Fruit fly (Drosophila melanogaster) whole organism, embryonic: Measurements from ENCODE around the gene how.

Source experiments
- Atf-2 ChIP-seq: fragments of 200-800 bp; sonication (Bioruptor generic); optimal IDR thresholded peaks from 2 replicates; lab custom pipeline; 2016; ENCODE audit warnings: missing biosample characterization, missing genetic modification characterization
- BEAF-32 ChIP-seq: fragments of 200-800 bp; sonication (Bioruptor generic); optimal IDR thresholded peaks from 3 replicates; lab custom pipeline; 2017; ENCODE audit warnings: missing biosample characterization, missing genetic modification characterization, mild to moderate bottlenecking, moderate library complexity, missing genetic modification reagents
- CG10209 ChIP-seq: fragments of 200-800 bp; sonication (Bioruptor generic); optimal IDR thresholded peaks from 3 replicates; lab custom pipeline; 2017; ENCODE audit warnings: missing biosample characterization, mild to moderate bottlenecking, missing genetic modification characterization, missing genetic modification reagents
- CG11456 ChIP-seq: fragments of 200-800 bp; sonication (Bioruptor generic); IDR thresholded peaks from 3 replicates; pipeline ENCODE4 v1.3.6; 2022; ENCODE audit warnings: missing biosample characterization, missing genetic modification characterization
- CG11504 ChIP-seq: fragments of 200-800 bp; sonication (Bioruptor generic); optimal IDR thresholded peaks from 3 replicates; lab custom pipeline; 2019; ENCODE audit warnings: missing biosample characterization, mild to moderate bottlenecking, missing genetic modification characterization, moderate library complexity
- CG12219 ChIP-seq: fragments of 200-800 bp; sonication (Bioruptor generic); optimal IDR thresholded peaks from 3 replicates; lab custom pipeline; 2018; ENCODE audit warnings: missing biosample characterization, mild to moderate bottlenecking, missing genetic modification characterization
- CG12769 ChIP-seq: fragments of 200-800 bp; sonication (Bioruptor generic); optimal IDR thresholded peaks from 2 replicates; lab custom pipeline; 2019; ENCODE audit warnings: missing biosample characterization, mild to moderate bottlenecking, missing genetic modification characterization, moderate library complexity
- CG12942 ChIP-seq: fragments of 200-800 bp; sonication (Bioruptor generic); optimal IDR thresholded peaks from 3 replicates; lab custom pipeline; 2016; ENCODE audit warnings: missing biosample characterization, missing genetic modification characterization
- CG13123 ChIP-seq: fragments of 200-800 bp; sonication (Bioruptor generic); optimal IDR thresholded peaks from 2 replicates; lab custom pipeline; 2016; ENCODE audit warnings: missing biosample characterization, missing genetic modification characterization
- CG1603 ChIP-seq: fragments of 200-800 bp; sonication (Bioruptor generic); optimal IDR thresholded peaks from 2 replicates; lab custom pipeline; 2019; ENCODE audit warnings: missing biosample characterization, mild to moderate bottlenecking, missing genetic modification characterization, moderate library complexity
- CG17385 ChIP-seq: fragments of 200-800 bp; sonication (Bioruptor generic); optimal IDR thresholded peaks from 3 replicates; lab custom pipeline; 2018; ENCODE audit warnings: missing biosample characterization, mild to moderate bottlenecking, missing genetic modification characterization
- CG1792 ChIP-seq: fragments of 200-800 bp; sonication (Bioruptor generic); optimal IDR thresholded peaks from 2 replicates; lab custom pipeline; 2016; ENCODE audit warnings: missing biosample characterization, missing genetic modification characterization
- CG18764 ChIP-seq: fragments of 200-800 bp; sonication (Bioruptor generic); optimal IDR thresholded peaks from 3 replicates; lab custom pipeline; 2016; ENCODE audit warnings: missing biosample characterization, missing genetic modification characterization
- CG30020 ChIP-seq: fragments of 200-800 bp; optimal IDR thresholded peaks from 2 replicates; lab custom pipeline; 2019; ENCODE audit warnings: missing biosample characterization, mild to moderate bottlenecking, missing genetic modification characterization, moderate library complexity
- CG3163 ChIP-seq: fragments of 200-800 bp; sonication (Bioruptor generic); optimal IDR thresholded peaks from 3 replicates; lab custom pipeline; 2016; ENCODE audit warnings: missing biosample characterization, missing genetic modification characterization
- CG32772 ChIP-seq: fragments of 200-800 bp; sonication (Bioruptor generic); IDR thresholded peaks from 2 replicates; pipeline ENCODE4 v1.3.6; 2022; ENCODE audit warnings: missing biosample characterization, missing genetic modification characterization
- CG3995 ChIP-seq: fragments of 200-800 bp; sonication (Bioruptor generic); optimal IDR thresholded peaks from 3 replicates; lab custom pipeline; 2016; ENCODE audit warnings: missing biosample characterization, missing genetic modification characterization
- CG6175 ChIP-seq: fragments of 200-800 bp; sonication (Bioruptor generic); IDR thresholded peaks from 3 replicates; pipeline ENCODE4 v1.3.6; 2022; ENCODE audit warnings: missing biosample characterization, missing genetic modification characterization
- CG6791 ChIP-seq: fragments of 200-800 bp; sonication (Bioruptor generic); IDR thresholded peaks from 3 replicates; pipeline ENCODE4 v1.3.6; 2022; ENCODE audit warnings: missing biosample characterization, missing genetic modification characterization; ENCODE audit not compliant: partially characterized antibody
- CG7928 ChIP-seq: fragments of 200-800 bp; sonication (Bioruptor generic); optimal IDR thresholded peaks from 2 replicates; lab custom pipeline; 2017; ENCODE audit warnings: missing biosample characterization, mild to moderate bottlenecking, missing genetic modification characterization
- CG7987 ChIP-seq: fragments of 200-800 bp; sonication (Bioruptor generic); optimal IDR thresholded peaks from 2 replicates; lab custom pipeline; 2018; ENCODE audit warnings: missing biosample characterization, mild to moderate bottlenecking, missing genetic modification characterization, moderate library complexity
- CG8765 ChIP-seq: fragments of 200-800 bp; sonication (Bioruptor generic); IDR thresholded peaks from 2 replicates; pipeline ENCODE4 v1.3.6; 2022; ENCODE audit warnings: missing biosample characterization, missing genetic modification characterization
- CG8924 ChIP-seq: fragments of 200-800 bp; optimal IDR thresholded peaks from 3 replicates; lab custom pipeline; 2019; ENCODE audit warnings: missing biosample characterization, mild to moderate bottlenecking, missing genetic modification characterization, moderate library complexity
- D19A ChIP-seq: fragments of 200-800 bp; optimal IDR thresholded peaks from 3 replicates; lab custom pipeline; 2019; ENCODE audit warnings: missing biosample characterization, mild to moderate bottlenecking, missing genetic modification characterization, moderate library complexity
- Deaf1 ChIP-seq: fragments of 200-800 bp; optimal IDR thresholded peaks from 3 replicates; lab custom pipeline; 2019; ENCODE audit warnings: missing biosample characterization, mild to moderate bottlenecking, missing genetic modification characterization, moderate library complexity
- Doc2 ChIP-seq: fragments of 200-800 bp; sonication (Bioruptor generic); IDR thresholded peaks from 2 replicates; pipeline ENCODE4 v1.3.6; 2022; ENCODE audit warnings: missing biosample characterization, missing genetic modification characterization
- Drgx ChIP-seq: fragments of 200-800 bp; sonication (Bioruptor generic); IDR thresholded peaks from 2 replicates; pipeline ENCODE4 v1.3.6; 2022; ENCODE audit warnings: missing biosample characterization, missing genetic modification characterization
- H2.0 ChIP-seq: fragments of 200-800 bp; sonication (Bioruptor generic); IDR thresholded peaks from 2 replicates; pipeline ENCODE4 v1.3.6; 2022; ENCODE audit warnings: missing biosample characterization, missing genetic modification characterization
- HLH54F ChIP-seq: fragments of 200-800 bp; sonication (Bioruptor generic); optimal IDR thresholded peaks from 3 replicates; lab custom pipeline; 2016; ENCODE audit warnings: missing biosample characterization, missing genetic modification characterization
- Nf-YB ChIP-seq: fragments of 200-800 bp; sonication (Bioruptor generic); optimal IDR thresholded peaks from 3 replicates; lab custom pipeline; 2019; ENCODE audit warnings: missing biosample characterization, mild to moderate bottlenecking, missing genetic modification characterization, moderate library complexity
- Ptx1 ChIP-seq: fragments of 200-800 bp; sonication (Bioruptor generic); IDR thresholded peaks from 2 replicates; pipeline ENCODE4 v1.3.6; 2022; ENCODE audit warnings: missing biosample characterization, missing genetic modification characterization
- Rx ChIP-seq: fragments of 200-800 bp; sonication (Bioruptor generic); IDR thresholded peaks from 2 replicates; pipeline ENCODE4 v1.3.6; 2022; ENCODE audit warnings: missing biosample characterization, missing genetic modification characterization
- Side ChIP-seq: fragments of 200-800 bp; sonication (Bioruptor generic); optimal IDR thresholded peaks from 2 replicates; lab custom pipeline; 2016; ENCODE audit warnings: missing biosample characterization, missing genetic modification characterization
- Spps ChIP-seq: fragments of 200-800 bp; sonication (Bioruptor generic); optimal IDR thresholded peaks from 2 replicates; lab custom pipeline; 2018; ENCODE audit warnings: missing biosample characterization, mild to moderate bottlenecking, missing genetic modification characterization
- Sry-δ ChIP-seq: fragments of 200-800 bp; sonication (Bioruptor generic); optimal IDR thresholded peaks from 2 replicates; lab custom pipeline; 2016; ENCODE audit warnings: missing biosample characterization, missing genetic modification characterization
- ab ChIP-seq: fragments of 200-800 bp; sonication (Bioruptor generic); optimal IDR thresholded peaks from 2 replicates; lab custom pipeline; 2016; ENCODE audit warnings: missing biosample characterization, missing genetic modification characterization
- bowl ChIP-seq: fragments of 200-800 bp; sonication (Bioruptor generic); IDR thresholded peaks from 2 replicates; pipeline ENCODE4 v1.3.6; 2022; ENCODE audit warnings: missing biosample characterization, missing genetic modification characterization
- cas ChIP-seq: fragments of 200-800 bp; sonication (Bioruptor generic); IDR thresholded peaks from 2 replicates; pipeline ENCODE4 v1.3.6; 2022; ENCODE audit warnings: missing biosample characterization, missing genetic modification characterization
- cg ChIP-seq: fragments of 200-800 bp; sonication (Bioruptor generic); optimal IDR thresholded peaks from 3 replicates; lab custom pipeline; 2019; ENCODE audit warnings: missing biosample characterization, mild to moderate bottlenecking, missing genetic modification characterization, moderate library complexity
- chinmo ChIP-seq: fragments of 200-800 bp; sonication (Bioruptor generic); IDR thresholded peaks from 4 replicates; pipeline ENCODE4 v1.3.6; 2022; ENCODE audit warnings: missing biosample characterization, missing genetic modification characterization; ENCODE audit not compliant: partially characterized antibody
- dimm ChIP-seq: fragments of 200-800 bp; sonication (Bioruptor generic); IDR thresholded peaks from 2 replicates; pipeline ENCODE4 v1.3.6; 2022; ENCODE audit warnings: missing biosample characterization, missing genetic modification characterization
- ems ChIP-seq: fragments of 200-800 bp; sonication (Bioruptor generic); optimal IDR thresholded peaks from 3 replicates; lab custom pipeline; 2016; ENCODE audit warnings: missing biosample characterization, missing genetic modification characterization
- fd3F ChIP-seq: fragments of 200-800 bp; sonication (Bioruptor generic); optimal IDR thresholded peaks from 2 replicates; lab custom pipeline; 2018; ENCODE audit warnings: missing biosample characterization, mild to moderate bottlenecking, missing genetic modification characterization, moderate library complexity
- ftz-f1 ChIP-seq: fragments of 200-800 bp; sonication (Bioruptor generic); optimal IDR thresholded peaks from 2 replicates; lab custom pipeline; 2016; ENCODE audit warnings: missing biosample characterization, missing genetic modification characterization
- gsb ChIP-seq: fragments of 200-800 bp; sonication (Bioruptor generic); IDR thresholded peaks from 2 replicates; pipeline ENCODE4 v1.3.6; 2022; ENCODE audit warnings: missing biosample characterization, missing genetic modification characterization
- jigr1 ChIP-seq: fragments of 200-800 bp; sonication (Bioruptor generic); IDR thresholded peaks from 3 replicates; pipeline ENCODE4 v1.3.6; 2022; ENCODE audit warnings: missing biosample characterization, missing genetic modification characterization
- lilli ChIP-seq: fragments of 200-800 bp; sonication (Bioruptor generic); optimal IDR thresholded peaks from 3 replicates; lab custom pipeline; 2016; ENCODE audit warnings: missing biosample characterization, missing genetic modification characterization
- luna ChIP-seq: fragments of 200-800 bp; sonication (Bioruptor generic); optimal IDR thresholded peaks from 2 replicates; lab custom pipeline; 2016; ENCODE audit warnings: missing biosample characterization, missing genetic modification characterization
- p53 ChIP-seq: fragments of 200-800 bp; sonication (Bioruptor generic); optimal IDR thresholded peaks from 2 replicates; lab custom pipeline; 2016; ENCODE audit warnings: missing biosample characterization, missing genetic modification characterization
- pita ChIP-seq: fragments of 200-800 bp; sonication (Bioruptor generic); optimal IDR thresholded peaks from 2 replicates; lab custom pipeline; 2017; ENCODE audit warnings: missing biosample characterization, mild to moderate bottlenecking, missing genetic modification characterization
- slbo ChIP-seq: fragments of 200-800 bp; sonication (Bioruptor generic); IDR thresholded peaks from 2 replicates; pipeline ENCODE4 v1.3.6; 2022; ENCODE audit warnings: missing biosample characterization, missing genetic modification characterization
- tx ChIP-seq: fragments of 200-800 bp; sonication (Bioruptor generic); optimal IDR thresholded peaks from 2 replicates; lab custom pipeline; 2016; ENCODE audit warnings: missing biosample characterization, missing genetic modification characterization
- vfl ChIP-seq: fragments of 200-800 bp; sonication (Bioruptor generic); optimal IDR thresholded peaks from 2 replicates; lab custom pipeline; 2016; ENCODE audit warnings: missing biosample characterization, missing genetic modification characterization

Gene how

dm6 chr3R:22039480-22039879 is 2.5 kb upstream of the how start (continued):
- TF ChIP-seq dimm (GFP tag; lab: Robert Waterston, UW) (no peak), CG12219 (GFP tag; lab: Kevin White, UChicago) (peak; percentile 30), D19A (no peak), gsb (GFP tag; lab: Robert Waterston, UW) (no peak), Nf-YB (GFP tag; lab: Kevin White, UChicago) (no peak), chinmo (GFP tag; lab: Robert Waterston, UW) (no peak), Atf-2 (no peak), CG18764 (GFP tag; lab: Kevin White, UChicago) (no peak), Ptx1 (GFP tag; lab: Robert Waterston, UW) (peak; percentile 75), CG17385 (GFP tag; lab: Kevin White, UChicago) (peak; percentile 44), Spps (tag; lab: Kevin White, UChicago) (no peak), slbo (GFP tag; lab: Robert Waterston, UW) (peak; percentile 36; the same call in 1 of the 2 replicates), CG11504 (tag; lab: Kevin White, UChicago) (no peak), tx (GFP tag; lab: Kevin White, UChicago) (no peak), HLH54F (no peak), BEAF-32 (GFP tag; lab: Kevin White, UChicago) (no peak), Doc2 (GFP tag; lab: Robert Waterston, UW) (no peak), cas (GFP tag; lab: Robert Waterston, UW) (no peak), CG1792 (GFP tag; lab: Kevin White, UChicago) (no peak), pita (GFP tag; lab: Kevin White, UChicago) (no peak), CG7987 (GFP tag; lab: Kevin White, UChicago) (no peak), H2.0 (peak; percentile 71), luna (no peak), CG12769 (tag; lab: Kevin White, UChicago) (no peak), Sry-δ (GFP tag; lab: Kevin White, UChicago) (no peak), CG7928 (GFP tag; lab: Kevin White, UChicago) (no peak), ems (GFP tag; lab: Kevin White, UChicago) (peak; percentile 29), vfl (GFP tag; lab: Kevin White, UChicago) (no peak), Rx (GFP tag; lab: Robert Waterston, UW) (peak; percentile 72), bowl (GFP tag; lab: Robert Waterston, UW) (peak; percentile 62; the same call in 1 of the 2 replicates), lilli (GFP tag; lab: Kevin White, UChicago) (peak; percentile 36), CG13123 (GFP tag; lab: Kevin White, UChicago) (no peak), CG3995 (GFP tag; lab: Kevin White, UChicago) (no peak), Deaf1 (no peak), CG30020 (no peak), CG32772 (GFP tag; lab: Robert Waterston, UW) (peak; percentile 54), CG11456 (GFP tag; lab: Robert Waterston, UW) (0 out of 3 replicates have a peak, but pooled peaks have one; percentile 21), Drgx (GFP tag; lab: Robert Waterston, UW) (peak; percentile 93), CG8924 (tag; lab: Kevin White, UChicago) (peak; percentile 38), jigr1 (GFP tag; lab: Robert Waterston, UW) (no peak), Side (no peak), CG10209 (GFP tag; lab: Kevin White, UChicago) (peak; percentile 4), fd3F (GFP tag; lab: Kevin White, UChicago) (no peak), p53 (GFP tag; lab: Kevin White, UChicago) (no peak), CG8765 (GFP tag; lab: Robert Waterston, UW) (peak; percentile 33; the same call in 1 of the 2 replicates), CG12942 (GFP tag; lab: Kevin White, UChicago) (peak; percentile 25), cg (GFP tag; lab: Kevin White, UChicago) (peak; percentile 55), CG3163 (GFP tag; lab: Kevin White, UChicago) (no peak), CG6791 (no peak), CG6175 (GFP tag; lab: Robert Waterston, UW) (no peak), CG1603 (tag; lab: Kevin White, UChicago) (no peak), ab (GFP tag; lab: Kevin White, UChicago) (no peak), ftz-f1 (no peak)
